Fruit fly (Drosophila melanogaster) whole organism: ENCODE results near the gene Edc3.

Source experiments
- CG8478 ChIP-seq: fragments of >200 bp; optimal IDR thresholded peaks from 2 replicates; lab custom pipeline; 2018; ENCODE audit warnings: inconsistent platforms
- EcR ChIP-seq, 2 experiments: fragments of >200 bp; optimal IDR thresholded peaks; 2 replicates each; lab custom pipeline; 2017; ENCODE audit warnings: missing biosample characterization in 2 of 2, missing genetic modification characterization in 2 of 2, missing genetic modification reagents in 2 of 2
- usp ChIP-seq: fragments of >200 bp; optimal IDR thresholded peaks from 2 replicates; lab custom pipeline; 2017; ENCODE audit warnings: missing biosample characterization, missing genetic modification characterization, mixed read lengths

- TF ChIP-seq EcR (GFP tag; optimal IDR thresholded peaks at IDR 0.05; lab: Kevin White, UChicago), result no peak
- TF ChIP-seq usp (GFP tag; lab: Kevin White, UChicago), result no peak
- TF ChIP-seq CG8478 (lab: Kevin White, UChicago), result no peak
Measured at dm6 chr3L:17563133-17563532, 33.5 kb upstream of the Edc3 start.
